Worm (Caenorhabditis elegans): ENCODE measurements around the gene eat-17.
"Not testable (repeated sequence)": the region's sequence is repeated elsewhere in the genome, so short reads cannot be mapped to it uniquely, and the experiment has no call there.

The eat-17 gene

ce11 chrX:16416790-16417330 is at the start of gene eat-17:
Gene eat-17 (minus strand): TSS chrX:16416840.
- TF ChIP-seq unc-39 (tag; optimal IDR thresholded peaks at IDR 0.05) (no peak), alr-1 (tag; optimal IDR thresholded peaks at IDR 0.05) (no peak), ZK546.5 (tag; optimal IDR thresholded peaks at IDR 0.05) (no peak), lin-39 (tag; optimal IDR thresholded peaks at IDR 0.05) (no peak), mdl-1 (tag; optimal IDR thresholded peaks at IDR 0.05) (no peak), lsy-2 (tag; optimal IDR thresholded peaks at IDR 0.05) (no peak), dmd-4 (tag; optimal IDR thresholded peaks at IDR 0.05) (no peak), Y55F3AM.14 (GFP tag; optimal IDR thresholded peaks at IDR 0.05) (no peak), snpc-4 (tag; optimal IDR thresholded peaks at IDR 0.05) (no peak)

ce11 chrX:16466157-16466556 is 49.5 kb upstream of the eat-17 start:
- no peak for TF ChIP-seq ceh-16 (tag; optimal IDR thresholded peaks at IDR 0.05)

- TF ChIP-seq skn-1 (tag; optimal IDR thresholded peaks at IDR 0.05): no peak
- no peak for TF ChIP-seq nhr-12 (tag; optimal IDR thresholded peaks at IDR 0.05)
- TF ChIP-seq mab-5 (tag; optimal IDR thresholded peaks at IDR 0.05): no peak
- no peak for TF ChIP-seq nhr-77 (tag; optimal IDR thresholded peaks at IDR 0.05)
- TF ChIP-seq egl-27 (tag; optimal IDR thresholded peaks at IDR 0.05): no peak
- TF ChIP-seq mbf-1 (tag; optimal IDR thresholded peaks at IDR 0.05): no peak
- TF ChIP-seq ztf-4 (tag; optimal IDR thresholded peaks at IDR 0.05): no peak
- TF ChIP-seq ceh-82 (tag; optimal IDR thresholded peaks at IDR 0.05): no peak
- TF ChIP-seq zag-1 (tag; optimal IDR thresholded peaks at IDR 0.05): no peak
- no peak for TF ChIP-seq lsy-2 (tag; optimal IDR thresholded peaks at IDR 0.05)
- no peak for TF ChIP-seq nhr-23 (tag; optimal IDR thresholded peaks at IDR 0.05)
- TF ChIP-seq sem-4 (tag; optimal IDR thresholded peaks at IDR 0.05): no peak
- no peak for TF ChIP-seq gmeb-1 (tag; optimal IDR thresholded peaks at IDR 0.05)
- TF ChIP-seq ceh-16 (tag; optimal IDR thresholded peaks at IDR 0.05): no peak
Measured at ce11 chrX:16461319-16461718, 44.7 kb upstream of the eat-17 start.

DNA sequence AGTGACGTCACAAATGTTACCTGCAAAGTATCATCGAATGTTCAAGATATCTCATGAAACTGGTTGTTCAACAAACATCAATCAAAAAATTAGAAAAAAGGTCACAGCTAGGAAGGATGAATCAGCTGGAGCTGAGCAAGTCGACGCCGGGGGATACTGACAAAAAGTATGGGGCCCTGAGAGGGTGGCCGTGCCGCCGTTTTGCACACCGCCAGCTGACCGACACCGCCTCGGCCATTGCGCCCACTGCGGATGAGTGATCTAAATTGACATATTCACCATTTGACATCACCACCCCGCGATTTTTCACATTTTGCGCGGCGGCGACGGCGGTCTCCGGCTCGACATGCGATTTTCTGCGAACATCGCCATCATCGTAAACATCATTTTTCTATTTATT is 40.5 kb upstream of the eat-17 start:
- TF ChIP-seq C34F6.9 (tag; optimal IDR thresholded peaks at IDR 0.05) (no peak), lin-39 (tag; optimal IDR thresholded peaks at IDR 0.05) (no peak), F13H6.1 (tag; optimal IDR thresholded peaks at IDR 0.05) (no peak), nhr-6 (tag; optimal IDR thresholded peaks at IDR 0.05) (no peak), mab-5 (tag; optimal IDR thresholded peaks at IDR 0.05) (no peak), mdl-1 (tag; optimal IDR thresholded peaks at IDR 0.05) (no peak), lin-13 (GFP tag; optimal IDR thresholded peaks at IDR 0.05) (no peak), ZK546.5 (tag; optimal IDR thresholded peaks at IDR 0.05) (no peak), sma-3 (GFP tag; optimal IDR thresholded peaks at IDR 0.05) (no peak), nhr-77 (tag; optimal IDR thresholded peaks at IDR 0.05) (no peak), nhr-129 (tag; optimal IDR thresholded peaks at IDR 0.05) (no peak), mbf-1 (tag; optimal IDR thresholded peaks at IDR 0.05) (no peak), ama-1 (optimal IDR thresholded peaks at IDR 0.05) (no peak), gmeb-1 (tag; optimal IDR thresholded peaks at IDR 0.05) (no peak), fos-1 (tag; optimal IDR thresholded peaks at IDR 0.05) (no peak)

DNA sequence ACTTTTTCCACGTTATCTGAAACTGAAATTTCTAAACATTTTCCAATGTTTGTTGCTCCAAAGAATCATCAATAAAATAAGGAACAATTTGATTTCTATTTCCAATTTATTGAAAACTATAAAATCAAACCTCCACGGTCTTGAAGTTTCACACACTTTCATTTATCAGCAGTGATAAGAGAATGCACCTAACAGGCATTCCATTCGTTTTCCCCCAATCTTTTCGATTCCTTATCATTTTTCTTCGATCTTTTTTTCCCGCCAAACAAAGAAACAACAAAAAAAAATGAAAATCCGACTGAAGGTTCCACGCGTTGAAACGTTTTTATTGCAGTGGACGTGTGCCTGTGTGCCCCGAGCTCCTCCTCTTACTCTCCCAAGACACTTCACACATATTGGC is 40.0 kb upstream of the eat-17 start, which contains the start of gene nas-39:
TSS of gene nas-39 (plus strand) at position 269 of the 400 bp plus-strand sequence.
- no peak for TF ChIP-seq nhr-12 (tag; optimal IDR thresholded peaks at IDR 0.05)
- peak; percentile 3 for TF ChIP-seq sma-9 (GFP tag; optimal IDR thresholded peaks at IDR 0.05)
- TF ChIP-seq sma-9 (tag; optimal IDR thresholded peaks at IDR 0.05): no peak
- TF ChIP-seq fos-1 (tag; optimal IDR thresholded peaks at IDR 0.05): peak; percentile 79
- TF ChIP-seq crh-2 (tag; optimal IDR thresholded peaks at IDR 0.05): peak; percentile 30
- TF ChIP-seq gmeb-1 (tag; optimal IDR thresholded peaks at IDR 0.05): peak; percentile 15

DNA sequence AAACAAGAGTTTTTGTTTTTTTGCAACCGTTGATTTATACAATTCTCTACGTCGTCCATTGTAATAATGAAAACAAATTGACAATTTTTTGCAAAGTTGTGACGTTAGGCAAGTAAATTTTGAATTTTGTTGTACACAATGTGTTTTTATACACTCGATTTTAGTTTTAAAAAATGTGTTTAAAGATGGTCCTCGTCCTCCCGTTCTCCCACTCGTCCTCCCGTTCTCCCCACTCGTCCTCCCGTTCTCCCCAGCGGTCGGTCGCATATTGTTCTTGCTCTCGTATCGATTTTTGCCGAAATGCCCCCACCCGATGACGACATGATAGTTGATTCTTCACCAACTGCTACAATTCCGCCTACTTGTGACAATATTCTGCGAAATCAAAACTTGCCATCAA is 35.0 kb upstream of the eat-17 start, which contains the start of gene F38E9.4:
TSS of gene F38E9.4 (plus strand) at position 301 of the 400 bp plus-strand sequence.
- TF ChIP-seq mbf-1, ZK546.5, nhr-11 (tag; optimal IDR thresholded peaks at IDR 0.05): not testable (repeated sequence)
